Fruit fly (Drosophila melanogaster) S2 (cell line): ENCODE data around the gene Usp30.

Source experiments
- CG8478 ChIP-seq: fragments of >200 bp; optimal IDR thresholded peaks from 2 replicates; lab custom pipeline; 2018
- CTCF ChIP-seq, 2 experiments: fragments of >200 bp; optimal IDR thresholded peaks; 2 replicates each; lab custom pipeline; 2018

dm6 chrX:5880139-5880924 lies 745 bp upstream of the Usp30 start:
- TF ChIP-seq CG8478 (lab: Kevin White, UChicago) (no peak), CTCF (optimal IDR thresholded peaks at IDR 0.05; lab: Kevin White, UChicago) (no peak)
